Fruit fly (Drosophila melanogaster): Measurements from ENCODE around the gene fh.

The fh gene

dm6 chrX:9148989-9149522, at the start of gene fh, which contains the start of gene Bap111 (continued):
- TF ChIP-seq Myb (GFP tag; optimal IDR thresholded peaks at IDR 0.05) (peak; percentile 23), so (GFP tag; IDR thresholded peaks at IDR 0.05) (no peak), CG12391 (tag; optimal IDR thresholded peaks at IDR 0.05) (peak; percentile 21), CG14667 (GFP tag; IDR thresholded peaks at IDR 0.05) (no peak), CG16815 (GFP tag; optimal IDR thresholded peaks at IDR 0.05) (no peak), MESR4 (GFP tag; optimal IDR thresholded peaks at IDR 0.05) (peak; percentile 72), aop (GFP tag; IDR thresholded peaks at IDR 0.05) (no peak), sens (GFP tag) (peak; percentile 90), Gug (GFP tag; IDR thresholded peaks at IDR 0.05) (no peak), CG12769 (tag; optimal IDR thresholded peaks at IDR 0.05) (no peak), klu (GFP tag; IDR thresholded peaks at IDR 0.05) (no peak), shn (GFP tag; optimal IDR thresholded peaks at IDR 0.05) (no peak), CG31388 (GFP tag; optimal IDR thresholded peaks at IDR 0.05) (no peak), Dp (GFP tag; optimal IDR thresholded peaks at IDR 0.05) (peak; percentile 22), CG14710 (tag; optimal IDR thresholded peaks at IDR 0.05) (peak; percentile 59), ro (GFP tag; IDR thresholded peaks at IDR 0.05) (no peak), NC2α (GFP tag; optimal IDR thresholded peaks at IDR 0.05) (no peak), sens-2 (GFP tag; IDR thresholded peaks at IDR 0.05) (no peak), CG2712 (tag; optimal IDR thresholded peaks at IDR 0.05) (peak; percentile 42), CG17359 (tag; optimal IDR thresholded peaks at IDR 0.05) (no peak), Tbp (GFP tag; optimal IDR thresholded peaks at IDR 0.05) (no peak), tx (GFP tag; optimal IDR thresholded peaks at IDR 0.05) (no peak), da (GFP tag; optimal IDR thresholded peaks at IDR 0.05) (no peak), CG9437 (GFP tag; optimal IDR thresholded peaks at IDR 0.05) (no peak), unc-4 (GFP tag; IDR thresholded peaks at IDR 0.05; ENCODE audit: partially characterized antibody) (no peak), E2f2 (GFP tag; IDR thresholded peaks at IDR 0.05) (peak; percentile 21; the same call in 1 of the 2 replicates), Ets97D (GFP tag; optimal IDR thresholded peaks at IDR 0.05) (peak; percentile 36), vvl (GFP tag; IDR thresholded peaks at IDR 0.05) (no peak), MBD-R2 (GFP tag; IDR thresholded peaks at IDR 0.05) (peak; percentile 54), Poxn (GFP tag; IDR thresholded peaks at IDR 0.05) (no peak), B-H2 (GFP tag; optimal IDR thresholded peaks at IDR 0.05) (no peak), gt (GFP tag; IDR thresholded peaks at IDR 0.05) (no peak), gfzf (GFP tag; optimal IDR thresholded peaks at IDR 0.05) (peak; percentile 85), Ada2b (GFP tag; IDR thresholded peaks at IDR 0.05) (no peak), CG2129 (GFP tag; IDR thresholded peaks at IDR 0.05; ENCODE audit: partially characterized antibody) (no peak), CG18011 (GFP tag; optimal IDR thresholded peaks at IDR 0.05) (no peak), abd-A (tag; optimal IDR thresholded peaks at IDR 0.05) (no peak), bigmax (GFP tag; optimal IDR thresholded peaks at IDR 0.05) (no peak), trem (tag; optimal IDR thresholded peaks at IDR 0.05) (peak; percentile 99), CG14441 (GFP tag; IDR thresholded peaks at IDR 0.05) (no peak), CG3407 (GFP tag; optimal IDR thresholded peaks at IDR 0.05) (no peak), C15 (GFP tag; IDR thresholded peaks at IDR 0.05) (no peak), CG3726 (GFP tag; IDR thresholded peaks at IDR 0.05) (no peak), bbx (GFP tag; IDR thresholded peaks at IDR 0.05; ENCODE audit: partially characterized antibody) (no peak), ac (GFP tag; optimal IDR thresholded peaks at IDR 0.05) (no peak), CG3838 (GFP tag; optimal IDR thresholded peaks at IDR 0.05) (no peak), fd96Cb (tag; optimal IDR thresholded peaks at IDR 0.05) (no peak), CG16863 (GFP tag; optimal IDR thresholded peaks at IDR 0.05) (no peak), Hr39 (optimal IDR thresholded peaks at IDR 0.05) (no peak), Taf1 (GFP tag; IDR thresholded peaks at IDR 0.05) (no peak), sc (optimal IDR thresholded peaks at IDR 0.05) (no peak), sc (GFP tag; optimal IDR thresholded peaks at IDR 0.05) (no peak), CG15601 (tag; optimal IDR thresholded peaks at IDR 0.05) (peak; percentile 7)
